Fruit fly (Drosophila melanogaster): ENCODE measurements around the gene CG43251.

CG43251 gene

DNA sequence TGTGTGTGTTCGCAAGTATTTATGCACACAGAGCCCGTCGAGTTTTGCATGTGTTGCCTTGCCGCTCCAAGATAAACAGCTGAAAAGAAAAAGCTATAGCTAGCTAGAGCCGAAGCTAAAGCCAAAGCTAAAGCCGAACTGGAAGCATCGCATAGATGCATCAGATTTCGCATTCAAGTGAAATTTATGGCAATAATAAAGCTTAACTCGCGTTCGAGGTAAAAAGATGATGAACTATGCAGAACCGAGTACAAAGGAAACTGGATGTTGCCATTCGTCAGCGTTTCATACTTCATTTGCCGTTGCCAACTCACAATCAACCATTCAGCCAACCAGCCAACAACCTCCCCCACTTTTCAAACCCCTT is 24.4 kb upstream of the CG43251 start:
- TF ChIP-seq CG16779 (tag; optimal IDR thresholded peaks at IDR 0.05) (no peak), acj6 (GFP tag; optimal IDR thresholded peaks at IDR 0.05) (no peak), Eip78C (GFP tag) (peak; percentile 23), pdm3 (GFP tag; optimal IDR thresholded peaks at IDR 0.05) (no peak), dsx (GFP tag; optimal IDR thresholded peaks at IDR 0.05; ENCODE audit: poor library complexity, severe bottlenecking) (no peak)

dm6 chr3L:20736266-20736665 is 22.4 kb upstream of the CG43251 start:
- TF ChIP-seq esn (GFP tag; optimal IDR thresholded peaks at IDR 0.05) (no peak), CG11902 (GFP tag; optimal IDR thresholded peaks at IDR 0.05) (no peak), acj6 (GFP tag; optimal IDR thresholded peaks at IDR 0.05) (no peak), CG8119 (GFP tag; IDR thresholded peaks at IDR 0.05) (0 out of 3 replicates have a peak, but pooled peaks have one; percentile 0), CG31627 (GFP tag; optimal IDR thresholded peaks at IDR 0.05) (no peak), net (GFP tag; optimal IDR thresholded peaks at IDR 0.05) (no peak), CG8632 (GFP tag; optimal IDR thresholded peaks at IDR 0.05) (no peak), fkh (GFP tag; optimal IDR thresholded peaks at IDR 0.05) (no peak), CG8319 (GFP tag; optimal IDR thresholded peaks at IDR 0.05) (peak; percentile 21), svp (GFP tag) (peak; percentile 2), dsx (GFP tag; optimal IDR thresholded peaks at IDR 0.05; ENCODE audit: poor library complexity, severe bottlenecking) (no peak), CG1621 (tag; optimal IDR thresholded peaks at IDR 0.05) (no peak), CG10669 (GFP tag; optimal IDR thresholded peaks at IDR 0.05) (no peak)

DNA sequence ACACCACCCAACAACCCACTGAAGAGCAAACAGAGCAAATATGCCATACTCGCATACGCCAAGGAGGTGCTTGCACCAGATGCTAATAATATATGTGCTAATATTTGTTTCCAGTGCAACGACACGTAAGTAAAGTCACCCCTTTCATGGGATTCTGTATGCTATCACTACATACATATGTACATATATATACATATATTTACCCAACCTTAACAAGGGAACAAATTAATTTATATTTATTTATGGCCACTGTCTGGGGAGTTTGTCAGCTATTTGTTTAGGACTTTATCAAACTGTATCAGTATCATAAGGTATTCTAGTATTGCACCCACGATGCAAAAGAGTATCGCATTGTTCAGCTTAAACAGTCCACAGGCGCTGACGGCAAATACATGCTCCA is 21.3 kb upstream of the CG43251 start:
- TF ChIP-seq fkh (GFP tag; optimal IDR thresholded peaks at IDR 0.05) (peak; percentile 24), CG3919 (GFP tag; optimal IDR thresholded peaks at IDR 0.05) (peak; percentile 8), salr (GFP tag; optimal IDR thresholded peaks at IDR 0.05) (peak in 1 of 2 experiments; percentile 25), CG8119 (GFP tag; IDR thresholded peaks at IDR 0.05) (no peak), Met (GFP tag; optimal IDR thresholded peaks at IDR 0.05) (no peak), CG6163 (GFP tag; IDR thresholded peaks at IDR 0.05) (no peak), CG11294 (GFP tag; IDR thresholded peaks at IDR 0.05) (no peak), CG11762 (GFP tag; optimal IDR thresholded peaks at IDR 0.05; ENCODE audit: insufficient read depth) (no peak), CG6808 (GFP tag; optimal IDR thresholded peaks at IDR 0.05) (peak; percentile 15), CG34406 (GFP tag; optimal IDR thresholded peaks at IDR 0.05) (peak; percentile 5), CG11902 (GFP tag; optimal IDR thresholded peaks at IDR 0.05) (no peak), CG9139 (GFP tag; optimal IDR thresholded peaks at IDR 0.05) (peak; percentile 30), Eip78C (GFP tag) (peak; percentile 52), Smox (GFP tag; optimal IDR thresholded peaks at IDR 0.05) (no peak), ss (GFP tag; optimal IDR thresholded peaks at IDR 0.05) (peak; percentile 1 to 35), svp (GFP tag) (peak; percentile 65), spab (GFP tag; optimal IDR thresholded peaks at IDR 0.05) (peak; percentile 5), vri (GFP tag; optimal IDR thresholded peaks at IDR 0.05) (peak; percentile 3)

DNA sequence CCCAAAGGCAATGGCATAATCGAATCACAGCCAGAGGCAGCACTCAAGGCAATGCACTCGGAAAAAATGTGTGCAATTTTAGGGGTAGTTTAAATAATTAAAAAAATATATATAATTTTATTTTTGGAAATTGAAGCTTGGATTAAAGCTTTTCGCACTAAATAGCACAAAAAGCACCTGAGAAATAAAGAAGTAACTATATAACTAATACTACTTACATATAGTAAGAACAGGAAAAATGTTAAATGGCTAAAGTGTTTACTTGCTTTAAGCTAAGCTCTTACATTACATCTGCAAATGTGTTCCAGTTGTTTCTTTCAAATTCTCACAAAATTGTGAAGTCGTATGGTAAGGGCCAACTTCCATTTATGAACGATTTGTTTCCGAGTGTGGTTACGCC is 19.3 kb upstream of the CG43251 start, which contains the start of gene Gr77a:
Gene Gr77a (minus strand): TSS at position 17 of the 400 bp plus-strand sequence.
- TF ChIP-seq CG3919 (GFP tag; optimal IDR thresholded peaks at IDR 0.05) (peak; percentile 28), Eip78C (GFP tag) (peak; percentile 74), Eip75B (GFP tag; optimal IDR thresholded peaks at IDR 0.05) (no peak), OdsH (GFP tag; optimal IDR thresholded peaks at IDR 0.05) (peak; percentile 32), CG10669 (GFP tag; optimal IDR thresholded peaks at IDR 0.05) (peak; percentile 42), CG4318 (GFP tag; optimal IDR thresholded peaks at IDR 0.05) (no peak), CG6792 (GFP tag; optimal IDR thresholded peaks at IDR 0.05) (peak; percentile 20), CG6854 (GFP tag; optimal IDR thresholded peaks at IDR 0.05) (no peak), CG16779 (tag; optimal IDR thresholded peaks at IDR 0.05) (no peak), achi (GFP tag; optimal IDR thresholded peaks at IDR 0.05) (peak; percentile 29), Ets21C (GFP tag; optimal IDR thresholded peaks at IDR 0.05) (no peak), CG10631 (GFP tag; optimal IDR thresholded peaks at IDR 0.05) (peak; percentile 58), CG9139 (GFP tag; optimal IDR thresholded peaks at IDR 0.05) (no peak), CG32006 (GFP tag; optimal IDR thresholded peaks at IDR 0.05) (peak; percentile 26), CG8119 (GFP tag; IDR thresholded peaks at IDR 0.05) (no peak), esn (GFP tag; optimal IDR thresholded peaks at IDR 0.05) (peak; percentile 12), Sox15 (GFP tag; optimal IDR thresholded peaks at IDR 0.05) (peak; percentile 1), CG34406 (GFP tag; optimal IDR thresholded peaks at IDR 0.05) (peak; percentile 40), Hr38 (GFP tag; optimal IDR thresholded peaks at IDR 0.05) (no peak), dsx (GFP tag; optimal IDR thresholded peaks at IDR 0.05; ENCODE audit: poor library complexity, severe bottlenecking) (peak; percentile 15), CG8632 (GFP tag; optimal IDR thresholded peaks at IDR 0.05) (peak; percentile 28), CG6808 (GFP tag; optimal IDR thresholded peaks at IDR 0.05) (no peak), Gug (GFP tag; IDR thresholded peaks at IDR 0.05) (no peak), acj6 (GFP tag; optimal IDR thresholded peaks at IDR 0.05) (peak; percentile 29), ss (GFP tag; optimal IDR thresholded peaks at IDR 0.05) (peak in 1 of 2 experiments; percentile 53), CG11762 (GFP tag; optimal IDR thresholded peaks at IDR 0.05; ENCODE audit: insufficient read depth) (no peak), spab (GFP tag; optimal IDR thresholded peaks at IDR 0.05) (peak; percentile 27), Ets96B (tag; optimal IDR thresholded peaks at IDR 0.05) (peak; percentile 41), Sox102F (GFP tag; optimal IDR thresholded peaks at IDR 0.05) (peak; percentile 17), net (GFP tag; optimal IDR thresholded peaks at IDR 0.05) (no peak)

All from whole organism, prepupa.